Worm (Caenorhabditis elegans): ENCODE results near the gene panl-3.

panl-3 gene

ce11 chrIII:9824330-9824934, 5.6 kb downstream of the panl-3 start, which contains the start of gene lin-52 (continued):
- TF ChIP-seq isw-1 (GFP tag; IDR thresholded peaks at IDR 0.05) (no peak), zag-1 (tag; optimal IDR thresholded peaks at IDR 0.05) (no peak), aly-2 (tag; optimal IDR thresholded peaks at IDR 0.05) (no peak), unc-98 (GFP tag; IDR thresholded peaks at IDR 0.05) (no peak), nhr-19 (GFP tag; conservative IDR thresholded peaks at IDR 0.05) (0 out of 2 replicates have a peak, but pooled peaks have one; percentile 4), nhr-84 (tag; optimal IDR thresholded peaks at IDR 0.05) (no peak), ces-1 (GFP tag; optimal IDR thresholded peaks at IDR 0.05) (no peak), ztf-11 (tag; optimal IDR thresholded peaks at IDR 0.05) (no peak), vab-15 (tag; optimal IDR thresholded peaks at IDR 0.05) (no peak), fkh-8 (tag; optimal IDR thresholded peaks at IDR 0.05) (no peak), ceh-8 (GFP tag; optimal IDR thresholded peaks at IDR 0.05) (no peak), efl-1 (optimal IDR thresholded peaks at IDR 0.05) (no peak), efl-1 (GFP tag; optimal IDR thresholded peaks at IDR 0.05 in 1 of 2) (no peak), nhr-47 (tag; optimal IDR thresholded peaks at IDR 0.05) (peak; percentile 38), ceh-82 (tag; optimal IDR thresholded peaks at IDR 0.05) (no peak), Y116A8C.19 (tag; optimal IDR thresholded peaks at IDR 0.05; ENCODE audit: borderline replicate concordance) (no peak), irx-1 (tag; optimal IDR thresholded peaks at IDR 0.05) (no peak), fkh-4 (tag; optimal IDR thresholded peaks at IDR 0.05; ENCODE audit: borderline replicate concordance) (no peak), nhr-28 (tag; optimal IDR thresholded peaks at IDR 0.05) (no peak), lsy-2 (tag; optimal IDR thresholded peaks at IDR 0.05) (no peak), hlh-17 (GFP tag; optimal IDR thresholded peaks at IDR 0.05; ENCODE audit: borderline replicate concordance) (no peak), nhr-77 (tag; optimal IDR thresholded peaks at IDR 0.05) (no peak), ztf-4 (tag; optimal IDR thresholded peaks at IDR 0.05) (no peak), zip-4 (GFP tag; optimal IDR thresholded peaks at IDR 0.05) (no peak), jun-1 (tag; optimal IDR thresholded peaks at IDR 0.05) (no peak), fkh-10 (GFP tag; optimal IDR thresholded peaks at IDR 0.05) (no peak), F16B12.6 (tag; optimal IDR thresholded peaks at IDR 0.05) (no peak), C16A3.4 (tag; optimal IDR thresholded peaks at IDR 0.05) (no peak), skn-1 (tag; optimal IDR thresholded peaks at IDR 0.05) (no peak), hlh-4 (tag; optimal IDR thresholded peaks at IDR 0.05) (no peak), alr-1 (tag; optimal IDR thresholded peaks at IDR 0.05; ENCODE audit: borderline replicate concordance) (no peak), ets-5 (GFP tag; IDR thresholded peaks at IDR 0.05) (no peak), nhr-12 (tag; optimal IDR thresholded peaks at IDR 0.05) (no peak), nhr-237 (tag; optimal IDR thresholded peaks at IDR 0.05) (no peak), xbp-1 (tag; optimal IDR thresholded peaks at IDR 0.05) (no peak), sox-4 (tag; optimal IDR thresholded peaks at IDR 0.05) (no peak), lin-14 (GFP tag; optimal IDR thresholded peaks at IDR 0.05) (no peak), elt-3 (tag; optimal IDR thresholded peaks at IDR 0.05) (no peak), pag-3 (tag; optimal IDR thresholded peaks at IDR 0.05; ENCODE audit: borderline replicate concordance, insufficient read depth) (no peak), mep-1 (tag; optimal IDR thresholded peaks at IDR 0.05) (no peak), sup-37 (GFP tag; optimal IDR thresholded peaks at IDR 0.05) (no peak)

- TF ChIP-seq dpl-1 (GFP tag; optimal IDR thresholded peaks at IDR 0.05) = peak; percentile 21 to 33 (median 32)
- TF ChIP-seq lin-14 (GFP tag; optimal IDR thresholded peaks at IDR 0.05) = peak; percentile 31
- no peak for TF ChIP-seq sox-4 (tag; optimal IDR thresholded peaks at IDR 0.05)
- TF ChIP-seq unc-30 (tag; optimal IDR thresholded peaks at IDR 0.05) = no peak
- TF ChIP-seq F16B12.6 (tag; optimal IDR thresholded peaks at IDR 0.05) = peak; percentile 30
- TF ChIP-seq elt-3 (tag; optimal IDR thresholded peaks at IDR 0.05) = peak in 1 of 6 experiments; percentile 67
- no peak for TF ChIP-seq C34B4.2 (tag; optimal IDR thresholded peaks at IDR 0.05)
- no peak for TF ChIP-seq ceh-82 (tag; optimal IDR thresholded peaks at IDR 0.05)
- TF ChIP-seq mep-1 (tag; optimal IDR thresholded peaks at IDR 0.05) = peak; percentile 12
- no peak for TF ChIP-seq alr-1 (tag; optimal IDR thresholded peaks at IDR 0.05; ENCODE audit: borderline replicate concordance)
- peak in 1 of 2 experiments; percentile 9 for TF ChIP-seq lsy-2 (tag; optimal IDR thresholded peaks at IDR 0.05)
- TF ChIP-seq snu-23 (GFP tag; optimal IDR thresholded peaks at IDR 0.05) = peak; percentile 33
- peak; percentile 33 to 36 for TF ChIP-seq lin-35 (GFP tag; optimal IDR thresholded peaks at IDR 0.05)
- TF ChIP-seq blmp-1 (tag; optimal IDR thresholded peaks at IDR 0.05) = peak; percentile 58
- no peak for TF ChIP-seq ces-1 (GFP tag; optimal IDR thresholded peaks at IDR 0.05)
- TF ChIP-seq lin-15B (tag; optimal IDR thresholded peaks at IDR 0.05) = no peak
Measured at ce11 chrIII:9825073-9825828, 6.4 kb downstream of the panl-3 start, which contains the start of gene ZK632.9. ZK632.9 (minus strand) TSS chrIII:9825432.
